Fruit fly (Drosophila melanogaster) whole organism, adult: ENCODE data around the gene Tbca.

Experiments used
- CG11617 ChIP-seq: fragments of 200-800 bp; sonication (Bioruptor generic); optimal IDR thresholded peaks from 2 replicates; lab custom pipeline; 2017; ENCODE audit warnings: mild to moderate bottlenecking, missing biosample characterization, missing genetic modification reagents, missing genetic modification characterization
- CG12768 ChIP-seq: fragments of 200-800 bp; sonication (Bioruptor generic); optimal IDR thresholded peaks from 2 replicates; lab custom pipeline; 2017; ENCODE audit warnings: missing biosample characterization, missing genetic modification characterization, mild to moderate bottlenecking, moderate library complexity, missing genetic modification reagents
- CG14711 ChIP-seq: fragments of 200-800 bp; sonication (Bioruptor generic); optimal IDR thresholded peaks from 2 replicates; lab custom pipeline; 2018; ENCODE audit warnings: missing biosample characterization, mild to moderate bottlenecking, missing genetic modification characterization, moderate library complexity
- CG1620 ChIP-seq: fragments of 200-800 bp; sonication (Bioruptor generic); optimal IDR thresholded peaks from 2 replicates; lab custom pipeline; 2016; ENCODE audit warnings: missing biosample characterization, missing genetic modification characterization
- CG33017 ChIP-seq: fragments of 200-800 bp; sonication (Bioruptor generic); optimal IDR thresholded peaks from 2 replicates; lab custom pipeline; 2018; ENCODE audit warnings: missing biosample characterization, mild to moderate bottlenecking, missing genetic modification characterization, moderate library complexity
- CG5204 ChIP-seq: fragments of 200-800 bp; sonication (Bioruptor generic); optimal IDR thresholded peaks from 2 replicates; lab custom pipeline; 2016; ENCODE audit warnings: missing biosample characterization, missing genetic modification characterization
- CG7045 ChIP-seq: fragments of 200-800 bp; sonication (Bioruptor generic); optimal IDR thresholded peaks from 2 replicates; lab custom pipeline; 2017; ENCODE audit warnings: missing biosample characterization, mild to moderate bottlenecking, missing genetic modification characterization
- CG7101 ChIP-seq: fragments of 200-800 bp; sonication (Bioruptor generic); optimal IDR thresholded peaks from 2 replicates; lab custom pipeline; 2018; ENCODE audit warnings: missing biosample characterization, mild to moderate bottlenecking, missing genetic modification characterization, moderate library complexity
- Clk ChIP-seq: fragments of 200-800 bp; sonication (Bioruptor generic); optimal IDR thresholded peaks from 2 replicates; lab custom pipeline; 2017; ENCODE audit warnings: missing biosample characterization, missing genetic modification characterization
- Crg-1 ChIP-seq: fragments of 200-800 bp; sonication (Bioruptor generic); optimal IDR thresholded peaks from 2 replicates; lab custom pipeline; 2016; ENCODE audit warnings: missing biosample characterization, missing genetic modification characterization
- Hr96 ChIP-seq: fragments of 200-800 bp; sonication (Bioruptor generic); optimal IDR thresholded peaks from 2 replicates; lab custom pipeline; 2016; ENCODE audit warnings: missing biosample characterization, missing genetic modification characterization
- Mnt ChIP-seq: fragments of 200-800 bp; sonication (Bioruptor generic); optimal IDR thresholded peaks from 2 replicates; lab custom pipeline; 2016; ENCODE audit warnings: missing biosample characterization, mild to moderate bottlenecking, missing genetic modification characterization
- bab1 ChIP-seq: fragments of 200-800 bp; sonication (Bioruptor generic); optimal IDR thresholded peaks from 3 replicates; lab custom pipeline; 2019; ENCODE audit warnings: missing biosample characterization, mild to moderate bottlenecking, missing genetic modification characterization, moderate library complexity
- cic ChIP-seq: fragments of 200-800 bp; sonication (Bioruptor generic); optimal IDR thresholded peaks from 2 replicates; lab custom pipeline; 2017; ENCODE audit warnings: missing biosample characterization, mild to moderate bottlenecking, missing genetic modification characterization, moderate library complexity
- cnc ChIP-seq, 2 experiments: fragments of >200 bp; optimal IDR thresholded peaks; 2 replicates each; lab custom pipeline; 2017
- kay ChIP-seq: fragments of 200-800 bp; sonication (Bioruptor generic); peaks from one replicate; lab custom pipeline; 2016; ENCODE audit warnings: missing biosample characterization, missing genetic modification characterization, borderline replicate concordance
- ovo ChIP-seq: fragments of 200-800 bp; sonication (Bioruptor generic); optimal IDR thresholded peaks from 2 replicates; lab custom pipeline; 2016; ENCODE audit warnings: missing biosample characterization, missing genetic modification characterization
- pad ChIP-seq: fragments of 200-800 bp; sonication (Bioruptor generic); optimal IDR thresholded peaks from 3 replicates; lab custom pipeline; 2017; ENCODE audit warnings: missing biosample characterization, missing genetic modification characterization, mild to moderate bottlenecking, moderate library complexity, missing genetic modification reagents
- tj ChIP-seq: fragments of 200-800 bp; sonication (Bioruptor generic); optimal IDR thresholded peaks from 3 replicates; lab custom pipeline; 2017; ENCODE audit warnings: missing biosample characterization, mild to moderate bottlenecking, missing genetic modification characterization, moderate library complexity
- toe ChIP-seq: fragments of 200-800 bp; sonication (Bioruptor generic); optimal IDR thresholded peaks from 2 replicates; lab custom pipeline; 2016; ENCODE audit warnings: missing biosample characterization, missing genetic modification characterization

Tbca gene

dm6 chr3R:31725486-31726227, 17.6 kb upstream of the Tbca start:
- no peak for TF ChIP-seq CG1620
- peak; percentile 61 for TF ChIP-seq CG12768
- peak; percentile 66 for TF ChIP-seq cic (GFP tag; lab: Kevin White, UChicago)
- TF ChIP-seq kay: no peak
- TF ChIP-seq bab1 (GFP tag; lab: Kevin White, UChicago): no peak
- peak; percentile 32 for TF ChIP-seq CG33017
- TF ChIP-seq CG11617: peak; percentile 12
- peak; percentile 23 for TF ChIP-seq tj (GFP tag; lab: Kevin White, UChicago)
- TF ChIP-seq Mnt (GFP tag; lab: Kevin White, UChicago): no peak
- no peak for TF ChIP-seq Clk (GFP tag; lab: Kevin White, UChicago)
- TF ChIP-seq toe (GFP tag; lab: Kevin White, UChicago): peak; percentile 70
- TF ChIP-seq pad (GFP tag; lab: Kevin White, UChicago): peak; percentile 91
- TF ChIP-seq ovo (GFP tag; lab: Kevin White, UChicago): peak; percentile 68
- TF ChIP-seq CG7101 (tag; lab: Kevin White, UChicago): peak; percentile 6

dm6 chr3R:31726286-31726685, 17.0 kb upstream of the Tbca start:
- TF ChIP-seq CG12768 (no peak), CG33017 (no peak), CG1620 (no peak), CG14711 (tag; lab: Kevin White, UChicago) (no peak), CG7101 (tag; lab: Kevin White, UChicago) (no peak)

- no peak for TF ChIP-seq CG7101 (tag; lab: Kevin White, UChicago)
- no peak for TF ChIP-seq CG12768
- no peak for TF ChIP-seq Mnt (GFP tag; lab: Kevin White, UChicago)
- no peak for TF ChIP-seq CG1620
- TF ChIP-seq tj (GFP tag; lab: Kevin White, UChicago): no peak
- TF ChIP-seq bab1 (GFP tag; lab: Kevin White, UChicago): no peak
- no peak for TF ChIP-seq CG33017
- no peak for TF ChIP-seq Hr96 (GFP tag; lab: Kevin White, UChicago)
- TF ChIP-seq Clk (GFP tag; lab: Kevin White, UChicago): no peak
- no peak for TF ChIP-seq ovo (GFP tag; lab: Kevin White, UChicago)
- TF ChIP-seq cnc (optimal IDR thresholded peaks at IDR 0.05; lab: Kevin White, UChicago): no peak
- no peak for TF ChIP-seq Crg-1 (GFP tag; lab: Kevin White, UChicago)
- no peak for TF ChIP-seq CG11617
- no peak for TF ChIP-seq CG5204
- TF ChIP-seq kay: no peak
- TF ChIP-seq toe (GFP tag; lab: Kevin White, UChicago): no peak
Observed at dm6 chr3R:31727773-31728172, 15.5 kb upstream of the Tbca start.

- TF ChIP-seq kay (no peak), CG7101 (tag; lab: Kevin White, UChicago) (no peak), toe (GFP tag; lab: Kevin White, UChicago) (no peak), CG5204 (no peak), CG11617 (no peak), tj (GFP tag; lab: Kevin White, UChicago) (no peak), CG1620 (no peak), Clk (GFP tag; lab: Kevin White, UChicago) (no peak), cic (GFP tag; lab: Kevin White, UChicago) (peak; percentile 6), pad (GFP tag; lab: Kevin White, UChicago) (no peak), CG12768 (no peak), Crg-1 (GFP tag; lab: Kevin White, UChicago) (no peak), CG7045 (no peak), cnc (optimal IDR thresholded peaks at IDR 0.05; lab: Kevin White, UChicago) (no peak), CG14711 (tag; lab: Kevin White, UChicago) (no peak), Hr96 (GFP tag; lab: Kevin White, UChicago) (no peak), bab1 (GFP tag; lab: Kevin White, UChicago) (peak; percentile 59), ovo (GFP tag; lab: Kevin White, UChicago) (no peak), Mnt (GFP tag; lab: Kevin White, UChicago) (peak; percentile 98), CG33017 (no peak)
Observed at dm6 chr3R:31736776-31737175, 6.5 kb upstream of the Tbca start, which contains the start of the genes CstF50 and CG11563. CstF50 (minus strand) TSS chr3R:31736963. CG11563 (plus strand) TSS chr3R:31737035.

dm6 chr3R:31738060-31738619, 5.2 kb upstream of the Tbca start, which contains the start of gene eEF1alpha2:
eEF1alpha2 (plus strand) TSS chr3R:31738468.
- no peak for TF ChIP-seq ovo (GFP tag; lab: Kevin White, UChicago)
- TF ChIP-seq pad (GFP tag; lab: Kevin White, UChicago): no peak
- TF ChIP-seq cic (GFP tag; lab: Kevin White, UChicago): no peak
- no peak for TF ChIP-seq CG5204
- peak; percentile 44 for TF ChIP-seq toe (GFP tag; lab: Kevin White, UChicago)
- no peak for TF ChIP-seq CG12768
- no peak for TF ChIP-seq CG1620
- TF ChIP-seq kay: peak; percentile 61
- no peak for TF ChIP-seq tj (GFP tag; lab: Kevin White, UChicago)
- TF ChIP-seq CG7045: no peak
- peak; percentile 18 for TF ChIP-seq Mnt (GFP tag; lab: Kevin White, UChicago)
- TF ChIP-seq CG7101 (tag; lab: Kevin White, UChicago): no peak
- no peak for TF ChIP-seq Hr96 (GFP tag; lab: Kevin White, UChicago)
- no peak for TF ChIP-seq Clk (GFP tag; lab: Kevin White, UChicago)
- TF ChIP-seq cnc (optimal IDR thresholded peaks at IDR 0.05; lab: Kevin White, UChicago): no peak
- TF ChIP-seq bab1 (GFP tag; lab: Kevin White, UChicago): no peak
- no peak for TF ChIP-seq CG33017
- no peak for TF ChIP-seq Crg-1 (GFP tag; lab: Kevin White, UChicago)
